Fruit fly (Drosophila melanogaster) whole organism, embryonic: ENCODE data around the gene Ufl1.

Source experiments
- ATbp ChIP-seq: fragments of 200-800 bp; sonication (Bioruptor generic); optimal IDR thresholded peaks from 2 replicates; lab custom pipeline; 2017; ENCODE audit warnings: missing biosample characterization, mild to moderate bottlenecking, missing genetic modification characterization, missing genetic modification reagents
- Atf6 ChIP-seq: fragments of 200-800 bp; sonication (Bioruptor generic); IDR thresholded peaks from 2 replicates; pipeline ENCODE4 v1.3.6; 2022; ENCODE audit warnings: missing biosample characterization, missing genetic modification characterization
- B-H2 ChIP-seq: fragments of 200-800 bp; sonication (Bioruptor generic); optimal IDR thresholded peaks from 2 replicates; lab custom pipeline; 2018; ENCODE audit warnings: missing biosample characterization, mild to moderate bottlenecking, missing genetic modification characterization
- CG10267 ChIP-seq: fragments of 200-800 bp; sonication (Bioruptor generic); optimal IDR thresholded peaks from 2 replicates; lab custom pipeline; 2018; ENCODE audit warnings: missing biosample characterization, mild to moderate bottlenecking, missing genetic modification characterization, moderate library complexity
- CG10431 ChIP-seq: fragments of 200-800 bp; sonication (Bioruptor generic); optimal IDR thresholded peaks from 3 replicates; lab custom pipeline; 2018; ENCODE audit warnings: missing biosample characterization, mild to moderate bottlenecking, missing genetic modification characterization
- CG10654 ChIP-seq: fragments of 200-800 bp; sonication (Bioruptor generic); optimal IDR thresholded peaks from 2 replicates; lab custom pipeline; 2016; ENCODE audit warnings: missing biosample characterization, missing genetic modification characterization
- CG12219 ChIP-seq: fragments of 200-800 bp; sonication (Bioruptor generic); optimal IDR thresholded peaks from 3 replicates; lab custom pipeline; 2018; ENCODE audit warnings: missing biosample characterization, mild to moderate bottlenecking, missing genetic modification characterization
- CG13624 ChIP-seq: fragments of 200-800 bp; sonication (Bioruptor generic); optimal IDR thresholded peaks from 2 replicates; lab custom pipeline; 2016; ENCODE audit warnings: missing biosample characterization, missing genetic modification characterization
- CG15073 ChIP-seq: fragments of 200-800 bp; sonication (Bioruptor generic); optimal IDR thresholded peaks from 2 replicates; lab custom pipeline; 2016; ENCODE audit warnings: missing biosample characterization, missing genetic modification characterization
- CG15479 ChIP-seq: fragments of 200-800 bp; sonication (Bioruptor generic); optimal IDR thresholded peaks from 3 replicates; lab custom pipeline; 2019; ENCODE audit warnings: missing biosample characterization, mild to moderate bottlenecking, missing genetic modification characterization, moderate library complexity
- CG15601 ChIP-seq: fragments of 200-800 bp; sonication (Bioruptor generic); optimal IDR thresholded peaks from 3 replicates; lab custom pipeline; 2019; ENCODE audit warnings: missing biosample characterization, mild to moderate bottlenecking, missing genetic modification characterization, moderate library complexity
- CG1832 ChIP-seq: fragments of 200-800 bp; sonication (Bioruptor generic); optimal IDR thresholded peaks from 2 replicates; lab custom pipeline; 2017; ENCODE audit warnings: missing biosample characterization, mild to moderate bottlenecking, missing genetic modification characterization, inconsistent platforms
- CG18599 ChIP-seq: fragments of 200-800 bp; sonication (Bioruptor generic); optimal IDR thresholded peaks from 3 replicates; lab custom pipeline; 2017; ENCODE audit warnings: missing biosample characterization, missing genetic modification characterization, mild to moderate bottlenecking, moderate library complexity, missing genetic modification reagents
- CG2202 ChIP-seq: fragments of 200-800 bp; sonication (Bioruptor generic); optimal IDR thresholded peaks from 2 replicates; lab custom pipeline; 2018; ENCODE audit warnings: missing biosample characterization, mild to moderate bottlenecking, missing genetic modification characterization
- CG31388 ChIP-seq: fragments of 200-800 bp; sonication (Bioruptor generic); optimal IDR thresholded peaks from 2 replicates; lab custom pipeline; 2016; ENCODE audit warnings: missing biosample characterization, missing genetic modification characterization
- CG32767 ChIP-seq: fragments of 200-800 bp; sonication (Bioruptor generic); IDR thresholded peaks from 2 replicates; pipeline ENCODE4 v1.3.6; 2022; ENCODE audit warnings: missing biosample characterization, missing genetic modification characterization
- CG3847 ChIP-seq: fragments of 200-800 bp; sonication (Bioruptor generic); IDR thresholded peaks from 2 replicates; pipeline ENCODE4 v1.3.6; 2022; ENCODE audit warnings: missing biosample characterization, missing genetic modification characterization
- CG4360 ChIP-seq: fragments of 200-800 bp; sonication (Bioruptor generic); IDR thresholded peaks from 2 replicates; pipeline ENCODE4 v1.3.6; 2022; ENCODE audit warnings: missing biosample characterization, missing genetic modification characterization
- CG4854 ChIP-seq: fragments of 200-800 bp; sonication (Bioruptor generic); optimal IDR thresholded peaks from 2 replicates; lab custom pipeline; 2016; ENCODE audit warnings: missing biosample characterization, missing genetic modification characterization, inconsistent platforms
- CG7928 ChIP-seq: fragments of 200-800 bp; sonication (Bioruptor generic); optimal IDR thresholded peaks from 2 replicates; lab custom pipeline; 2017; ENCODE audit warnings: missing biosample characterization, mild to moderate bottlenecking, missing genetic modification characterization
- CG8089 ChIP-seq: fragments of 200-800 bp; sonication (Bioruptor generic); optimal IDR thresholded peaks from 3 replicates; lab custom pipeline; 2016; ENCODE audit warnings: missing biosample characterization, missing genetic modification characterization
- CG8924 ChIP-seq: fragments of 200-800 bp; optimal IDR thresholded peaks from 3 replicates; lab custom pipeline; 2019; ENCODE audit warnings: missing biosample characterization, mild to moderate bottlenecking, missing genetic modification characterization, moderate library complexity
- CG9817 ChIP-seq: fragments of 200-800 bp; sonication (Bioruptor generic); optimal IDR thresholded peaks from 2 replicates; lab custom pipeline; 2018; ENCODE audit warnings: missing biosample characterization, mild to moderate bottlenecking, missing genetic modification characterization, moderate library complexity
- Camta ChIP-seq: fragments of 200-800 bp; sonication (Bioruptor generic); optimal IDR thresholded peaks from 2 replicates; lab custom pipeline; 2016; ENCODE audit warnings: missing biosample characterization, missing genetic modification characterization
- CrebB ChIP-seq: fragments of 200-800 bp; sonication (Bioruptor generic); optimal IDR thresholded peaks from 3 replicates; lab custom pipeline; 2018; ENCODE audit warnings: missing biosample characterization, mild to moderate bottlenecking, missing genetic modification characterization
- E2f2 ChIP-seq: fragments of 200-800 bp; sonication (Bioruptor generic); IDR thresholded peaks from 2 replicates; pipeline ENCODE4 v1.3.6; 2022; ENCODE audit warnings: missing biosample characterization, missing genetic modification characterization
- H2.0 ChIP-seq: fragments of 200-800 bp; sonication (Bioruptor generic); IDR thresholded peaks from 2 replicates; pipeline ENCODE4 v1.3.6; 2022; ENCODE audit warnings: missing biosample characterization, missing genetic modification characterization
- Lim3 ChIP-seq: fragments of 200-800 bp; sonication (Bioruptor generic); IDR thresholded peaks from 2 replicates; pipeline ENCODE4 v1.3.6; 2022; ENCODE audit warnings: missing biosample characterization, missing genetic modification characterization
- Med ChIP-seq: fragments of 200-800 bp; sonication (Bioruptor generic); peaks from one replicate; lab custom pipeline; 2016; ENCODE audit warnings: missing biosample characterization, missing genetic modification characterization, mild to moderate bottlenecking, inconsistent platforms, moderate library complexity
- NfI ChIP-seq: fragments of 200-800 bp; sonication (Bioruptor generic); optimal IDR thresholded peaks from 3 replicates; lab custom pipeline; 2018; ENCODE audit warnings: missing biosample characterization, mild to moderate bottlenecking, missing genetic modification characterization, moderate library complexity
- Scr ChIP-seq: fragments of 200-800 bp; sonication (Bioruptor generic); IDR thresholded peaks from 2 replicates; pipeline ENCODE4 v1.3.6; 2022; ENCODE audit warnings: missing biosample characterization, missing genetic modification characterization; ENCODE audit not compliant: partially characterized antibody
- Sry-δ ChIP-seq: fragments of 200-800 bp; sonication (Bioruptor generic); optimal IDR thresholded peaks from 2 replicates; lab custom pipeline; 2016; ENCODE audit warnings: missing biosample characterization, missing genetic modification characterization
- ac ChIP-seq: fragments of 200-800 bp; sonication (Bioruptor generic); optimal IDR thresholded peaks from 3 replicates; lab custom pipeline; 2017; ENCODE audit warnings: missing biosample characterization, mild to moderate bottlenecking, missing genetic modification characterization
- chif ChIP-seq, 2 experiments: fragments of 200-800 bp; sonication (Bioruptor generic); optimal IDR thresholded peaks; 3 replicates each; lab custom pipeline; 2016; ENCODE audit warnings: missing biosample characterization in 2 of 2, missing genetic modification characterization in 2 of 2
- chinmo ChIP-seq: fragments of 200-800 bp; sonication (Bioruptor generic); IDR thresholded peaks from 4 replicates; pipeline ENCODE4 v1.3.6; 2022; ENCODE audit warnings: missing biosample characterization, missing genetic modification characterization; ENCODE audit not compliant: partially characterized antibody
- eve ChIP-seq, 2 experiments: fragments of >200 bp; optimal IDR thresholded peaks; 2 replicates each; lab custom pipeline; 2017; ENCODE audit warnings: missing biosample characterization in 2 of 2, missing genetic modification characterization in 2 of 2
- jumu ChIP-seq: fragments of 200-800 bp; sonication (Bioruptor generic); optimal IDR thresholded peaks from 3 replicates; lab custom pipeline; 2016; ENCODE audit warnings: missing biosample characterization, missing genetic modification characterization
- kay ChIP-seq: fragments of 200-800 bp; sonication (Bioruptor generic); optimal IDR thresholded peaks from 2 replicates; lab custom pipeline; 2016; ENCODE audit warnings: missing biosample characterization, missing genetic modification characterization
- klu ChIP-seq: fragments of 200-800 bp; sonication (Bioruptor generic); IDR thresholded peaks from 2 replicates; pipeline ENCODE4 v1.3.6; 2022; ENCODE audit warnings: missing biosample characterization, missing genetic modification characterization
- lilli ChIP-seq: fragments of 200-800 bp; sonication (Bioruptor generic); optimal IDR thresholded peaks from 3 replicates; lab custom pipeline; 2016; ENCODE audit warnings: missing biosample characterization, missing genetic modification characterization
- psq ChIP-seq: fragments of 200-800 bp; sonication (Bioruptor generic); optimal IDR thresholded peaks from 2 replicates; lab custom pipeline; 2017; ENCODE audit warnings: missing biosample characterization, missing genetic modification characterization
- ranshi ChIP-seq: fragments of 200-800 bp; sonication (Bioruptor generic); IDR thresholded peaks from 2 replicates; pipeline ENCODE4 v1.3.6; 2022; ENCODE audit warnings: missing biosample characterization, missing genetic modification characterization
- salm ChIP-seq: fragments of 200-800 bp; sonication (Bioruptor generic); optimal IDR thresholded peaks from 2 replicates; lab custom pipeline; 2018; ENCODE audit warnings: missing biosample characterization, mild to moderate bottlenecking, missing genetic modification characterization
- schlank ChIP-seq: fragments of 200-800 bp; sonication (Bioruptor generic); optimal IDR thresholded peaks from 2 replicates; lab custom pipeline; 2018; ENCODE audit warnings: missing biosample characterization, mild to moderate bottlenecking, missing genetic modification characterization
- sim ChIP-seq: fragments of 200-800 bp; sonication (Bioruptor generic); IDR thresholded peaks from 2 replicates; pipeline ENCODE4 v1.3.6; 2022; ENCODE audit warnings: missing biosample characterization, missing genetic modification characterization
- sqz ChIP-seq: fragments of 200-800 bp; sonication (Bioruptor generic); optimal IDR thresholded peaks from 3 replicates; lab custom pipeline; 2018; ENCODE audit warnings: missing biosample characterization, mild to moderate bottlenecking, missing genetic modification characterization
- stwl ChIP-seq: fragments of 200-800 bp; sonication (Bioruptor generic); optimal IDR thresholded peaks from 3 replicates; lab custom pipeline; 2018; ENCODE audit warnings: missing biosample characterization, mild to moderate bottlenecking, missing genetic modification characterization, moderate library complexity
- z ChIP-seq: fragments of 200-800 bp; sonication (Bioruptor generic); IDR thresholded peaks from 3 replicates; pipeline ENCODE4 v1.3.6; 2022; ENCODE audit warnings: missing biosample characterization, missing genetic modification characterization

The Ufl1 gene

dm6 chr3R:7109760-7110303 is 35.6 kb upstream of the Ufl1 start (continued):
- TF ChIP-seq CG32767 (GFP tag; lab: Robert Waterston, UW) (no peak), chif (GFP tag; optimal IDR thresholded peaks at IDR 0.05; lab: Kevin White, UChicago) (no peak), CG4360 (GFP tag; lab: Robert Waterston, UW) (peak; percentile 96), CG15479 (peak; percentile 95), E2f2 (no peak), lilli (GFP tag; lab: Kevin White, UChicago) (no peak), CG3847 (GFP tag; lab: Robert Waterston, UW) (no peak), CG8924 (tag; lab: Kevin White, UChicago) (peak; percentile 14), Scr (GFP tag; lab: Robert Waterston, UW) (no peak), ac (GFP tag; lab: Kevin White, UChicago) (peak; percentile 19), CG10654 (GFP tag; lab: Kevin White, UChicago) (no peak), z (GFP tag; lab: Robert Waterston, UW) (peak; percentile 61; the same call in 1 of the 3 replicates), schlank (tag; lab: Kevin White, UChicago) (no peak), Lim3 (no peak), CG10267 (tag; lab: Kevin White, UChicago) (no peak), CG1832 (peak; percentile 49), CG12219 (GFP tag; lab: Kevin White, UChicago) (no peak)

- peak; percentile 90 for TF ChIP-seq CrebB
- TF ChIP-seq NfI (GFP tag; lab: Kevin White, UChicago): peak; percentile 80
- TF ChIP-seq sim (GFP tag; lab: Robert Waterston, UW): no peak
- TF ChIP-seq CG15601 (tag; lab: Kevin White, UChicago): peak; percentile 98
- TF ChIP-seq CG8089 (GFP tag; lab: Kevin White, UChicago): peak; percentile 88
- peak; percentile 87 for TF ChIP-seq jumu (GFP tag; lab: Kevin White, UChicago)
- TF ChIP-seq CG10654 (GFP tag; lab: Kevin White, UChicago): peak; percentile 94
- TF ChIP-seq eve (GFP tag; optimal IDR thresholded peaks at IDR 0.05; lab: Kevin White, UChicago): peak in 1 of 2 experiments; percentile 52
- TF ChIP-seq CG4854 (GFP tag; lab: Kevin White, UChicago): peak; percentile 81
- peak; percentile 93 for TF ChIP-seq sqz
- peak; percentile 76 for TF ChIP-seq stwl
- no peak for TF ChIP-seq klu (GFP tag; lab: Robert Waterston, UW)
- TF ChIP-seq kay (GFP tag; lab: Kevin White, UChicago): peak; percentile 91
- peak; percentile 96 for TF ChIP-seq ATbp (GFP tag; lab: Kevin White, UChicago)
- no peak for TF ChIP-seq H2.0 (GFP tag; lab: Robert Waterston, UW)
- TF ChIP-seq CG31388: peak; percentile 88
- no peak for TF ChIP-seq chinmo
- TF ChIP-seq CG7928 (GFP tag; lab: Kevin White, UChicago): peak; percentile 11
- peak; percentile 91 for TF ChIP-seq Med
- TF ChIP-seq CG9817 (tag; lab: Kevin White, UChicago): peak; percentile 68
- TF ChIP-seq ranshi (GFP tag; lab: Robert Waterston, UW): no peak
- TF ChIP-seq B-H2 (GFP tag; lab: Kevin White, UChicago): no peak
- TF ChIP-seq CG15073 (GFP tag; lab: Kevin White, UChicago): peak; percentile 80
- peak; percentile 96 for TF ChIP-seq Camta (GFP tag; lab: Kevin White, UChicago)
- peak; percentile 97 for TF ChIP-seq CG10431 (GFP tag; lab: Kevin White, UChicago)
- peak; percentile 97 for TF ChIP-seq CG2202 (tag; lab: Kevin White, UChicago)
- TF ChIP-seq CG10267 (tag; lab: Kevin White, UChicago): peak; percentile 95
- peak; percentile 86 for TF ChIP-seq CG18599 (GFP tag; lab: Kevin White, UChicago)
- peak; percentile 78 for TF ChIP-seq CG13624 (GFP tag; lab: Kevin White, UChicago)
- TF ChIP-seq Atf6 (GFP tag; lab: Robert Waterston, UW): no peak
- TF ChIP-seq salm (tag; lab: Kevin White, UChicago): peak; percentile 90
- peak; percentile 81 for TF ChIP-seq psq (GFP tag; lab: Kevin White, UChicago)
- peak; percentile 57 for TF ChIP-seq Sry-δ (GFP tag; lab: Kevin White, UChicago)
Observed at dm6 chr3R:7108589-7109312, 34.5 kb upstream of the Ufl1 start.
